Worm (Caenorhabditis elegans) whole organism, young adult: Measurements from ENCODE around the gene C45G9.8.

Experiments used
- B0261.1 ChIP-seq: sonication (generic microtip); optimal IDR thresholded peaks from 2 replicates; lab custom pipeline; 2016; ENCODE audit warnings: mild to moderate bottlenecking, missing genetic modification characterization, moderate library complexity, missing compliant biosample characterization
- C06A6.2 ChIP-seq: fragments of 200-800 bp; sonication (Bioruptor generic); conservative IDR thresholded peaks from 2 replicates; pipeline ENCODE4 v1.3.6; 2022; ENCODE audit warnings: missing genetic modification characterization, missing compliant biosample characterization
- F22D6.2 ChIP-seq: sonication (generic microtip); optimal IDR thresholded peaks from 2 replicates; lab custom pipeline; 2016; ENCODE audit warnings: mild to moderate bottlenecking, missing genetic modification characterization, missing compliant biosample characterization
- F23B12.7 ChIP-seq: sonication (generic microtip); optimal IDR thresholded peaks from 2 replicates; lab custom pipeline; 2017; ENCODE audit warnings: missing genetic modification characterization, mild to moderate bottlenecking, missing compliant biosample characterization, antibody characterized with exemption, moderate library complexity; ENCODE audit not compliant: insufficient read depth
- F33H1.4 ChIP-seq: fragments of 200-800 bp; sonication (Bioruptor generic); IDR thresholded peaks from 2 replicates; pipeline ENCODE4 v1.3.6; 2022; ENCODE audit warnings: missing genetic modification reagents, missing genetic modification characterization, missing compliant biosample characterization
- F37B4.10 ChIP-seq: fragments of 200-800 bp; sonication (Bioruptor generic); IDR thresholded peaks from 2 replicates; pipeline ENCODE4 v1.3.6; 2022; ENCODE audit warnings: missing genetic modification characterization, missing compliant biosample characterization
- K11D2.4 ChIP-seq: fragments of 200-800 bp; sonication (Bioruptor generic); IDR thresholded peaks from 2 replicates; pipeline ENCODE4 v1.3.6; 2022; ENCODE audit warnings: missing genetic modification reagents, missing genetic modification characterization, missing compliant biosample characterization
- K12H6.12 ChIP-seq: fragments of 200-800 bp; sonication (Bioruptor generic); optimal IDR thresholded peaks from 2 replicates; lab custom pipeline; 2018; ENCODE audit warnings: mild to moderate bottlenecking, missing genetic modification characterization, missing compliant biosample characterization
- ama-1 ChIP-seq, 3 experiments: fragments of 150-350 bp in 1 of 3; sonication (generic microtip) in 2 of 3; optimal IDR thresholded peaks; 2 replicates each; lab custom pipeline; 2014 to 2018; ENCODE audit warnings: missing biosample characterization in 2 of 3, missing genetic modification characterization in 2 of 3, missing genetic modification reagents in 2 of 3
- aptf-2 ChIP-seq: fragments of 200-800 bp; sonication (Bioruptor generic); conservative IDR thresholded peaks from 2 replicates; pipeline ENCODE4 v1.3.6; 2022; ENCODE audit warnings: missing genetic modification reagents, missing genetic modification characterization, missing compliant biosample characterization
- atf-7 ChIP-seq: sonication (generic microtip); optimal IDR thresholded peaks from 2 replicates; lab custom pipeline; 2017; ENCODE audit warnings: mild to moderate bottlenecking, missing genetic modification characterization, missing compliant biosample characterization
- attf-5 ChIP-seq: fragments of 200-800 bp; sonication (Bioruptor generic); optimal IDR thresholded peaks from 2 replicates; lab custom pipeline; 2018; ENCODE audit warnings: mild to moderate bottlenecking, missing genetic modification characterization, missing compliant biosample characterization
- attf-6 ChIP-seq: fragments of 200-800 bp; sonication (Bioruptor generic); IDR thresholded peaks from 2 replicates; pipeline ENCODE4 v1.3.6; 2022; ENCODE audit warnings: missing genetic modification reagents, missing genetic modification characterization, missing compliant biosample characterization
- cebp-1 ChIP-seq, 2 experiments: fragments of 200-800 bp in 1 of 2; sonication (Bioruptor generic) in 1 of 2; sonication (generic microtip) in 1 of 2; IDR thresholded peaks in 1 of 2; optimal IDR thresholded peaks in 1 of 2; 2 replicates each; pipeline versions ENCODE4 v1.3.6 to Lab custom; 2017 to 2022; ENCODE audit warnings: missing compliant biosample characterization in 2 of 2, missing genetic modification characterization in 2 of 2, mild to moderate bottlenecking in 1 of 2, missing genetic modification reagents in 1 of 2, moderate library complexity in 1 of 2
- ceh-40 ChIP-seq: fragments of 200-800 bp; sonication (Bioruptor generic); IDR thresholded peaks from 2 replicates; pipeline ENCODE4 v1.3.6; 2022; ENCODE audit warnings: missing genetic modification characterization, missing compliant biosample characterization
- dpl-1 ChIP-seq: fragments of 150-350 bp; optimal IDR thresholded peaks from 2 replicates; lab custom pipeline; 2014; ENCODE audit warnings: missing biosample characterization, missing genetic modification reagents, missing genetic modification characterization
- ekl-4 ChIP-seq: fragments of 200-800 bp; sonication (Bioruptor generic); IDR thresholded peaks from 2 replicates; pipeline ENCODE4 v1.3.6; 2022; ENCODE audit warnings: missing genetic modification reagents, missing genetic modification characterization, missing compliant biosample characterization
- gei-17 ChIP-seq: fragments of 200-800 bp; sonication (Bioruptor generic); optimal IDR thresholded peaks from 2 replicates; lab custom pipeline; 2018; ENCODE audit warnings: mild to moderate bottlenecking, missing genetic modification characterization, missing compliant biosample characterization
- hmg-20 ChIP-seq: fragments of 200-800 bp; sonication (Bioruptor generic); IDR thresholded peaks from 2 replicates; pipeline ENCODE4 v1.3.6; 2022; ENCODE audit warnings: missing genetic modification reagents, missing genetic modification characterization, missing compliant biosample characterization
- hsf-1 ChIP-seq: fragments of 200-800 bp; sonication (Bioruptor generic); IDR thresholded peaks from 2 replicates; pipeline ENCODE4 v1.3.6; 2022; ENCODE audit warnings: missing genetic modification reagents, missing genetic modification characterization, missing compliant biosample characterization
- let-526 ChIP-seq: fragments of 200-800 bp; sonication (Bioruptor generic); IDR thresholded peaks from 2 replicates; pipeline ENCODE4 v1.3.6; 2022; ENCODE audit warnings: missing genetic modification reagents, missing genetic modification characterization, missing compliant biosample characterization
- let-607 ChIP-seq, 2 experiments: fragments of 200-800 bp in 1 of 2; sonication (Bioruptor generic) in 1 of 2; sonication (generic microtip) in 1 of 2; optimal IDR thresholded peaks; 2 replicates each; lab custom pipeline; 2016 to 2018; ENCODE audit warnings: mild to moderate bottlenecking in 2 of 2, missing compliant biosample characterization in 2 of 2, missing genetic modification characterization in 2 of 2, moderate library complexity in 2 of 2, missing genotype in 1 of 2
- lin-35 ChIP-seq, 3 experiments: fragments of 150-350 bp in 2 of 3; sonication (generic microtip) in 1 of 3; optimal IDR thresholded peaks; 2 replicates each; lab custom pipeline; 2014 to 2018; ENCODE audit warnings: missing biosample characterization in 3 of 3, missing genetic modification characterization in 3 of 3, missing genetic modification reagents in 3 of 3
- lin-54 ChIP-seq: fragments of 200-800 bp; sonication (Bioruptor generic); optimal IDR thresholded peaks from 2 replicates; lab custom pipeline; 2018; ENCODE audit warnings: mild to moderate bottlenecking, missing genetic modification characterization, missing compliant biosample characterization
- lir-1 ChIP-seq: fragments of 200-800 bp; sonication (Bioruptor generic); conservative IDR thresholded peaks from 2 replicates; pipeline ENCODE4 v1.3.6; 2022; ENCODE audit warnings: missing genetic modification reagents, missing genetic modification characterization, missing compliant biosample characterization
- lsl-1 ChIP-seq: fragments of 200-800 bp; sonication (Bioruptor generic); optimal IDR thresholded peaks from 2 replicates; lab custom pipeline; 2018; ENCODE audit warnings: mild to moderate bottlenecking, missing genetic modification characterization, moderate library complexity, missing compliant biosample characterization
- lsy-27 ChIP-seq: sonication (generic microtip); optimal IDR thresholded peaks from 2 replicates; lab custom pipeline; 2017; ENCODE audit warnings: missing genetic modification characterization, mild to moderate bottlenecking, missing compliant biosample characterization, antibody characterized with exemption, missing genotype, borderline replicate concordance; ENCODE audit not compliant: insufficient read depth
- mcd-1 ChIP-seq: fragments of 200-800 bp; sonication (Bioruptor generic); IDR thresholded peaks from 2 replicates; pipeline ENCODE4 v1.3.6; 2022; ENCODE audit warnings: missing genetic modification reagents, missing genetic modification characterization, missing compliant biosample characterization
- nfya-2 ChIP-seq: fragments of 200-800 bp; sonication (Bioruptor generic); IDR thresholded peaks from 2 replicates; pipeline ENCODE4 v1.3.6; 2022; ENCODE audit warnings: missing genetic modification reagents, missing genetic modification characterization, missing compliant biosample characterization
- nfyb-1 ChIP-seq: fragments of 200-800 bp; sonication (Bioruptor generic); IDR thresholded peaks from 2 replicates; pipeline ENCODE4 v1.3.6; 2022; ENCODE audit warnings: missing genetic modification reagents, missing genetic modification characterization, missing compliant biosample characterization
- repo-1 ChIP-seq: sonication (generic microtip); optimal IDR thresholded peaks from 2 replicates; lab custom pipeline; 2017; ENCODE audit warnings: mild to moderate bottlenecking, missing genetic modification characterization, missing compliant biosample characterization
- snpc-1.3 ChIP-seq: sonication (generic microtip); optimal IDR thresholded peaks from 2 replicates; lab custom pipeline; 2017; ENCODE audit warnings: missing genetic modification characterization, mild to moderate bottlenecking, missing compliant biosample characterization, antibody characterized with exemption, moderate library complexity, missing genotype, missing genetic modification reagents; ENCODE audit not compliant: insufficient read depth
- snpc-3.4 ChIP-seq: sonication (generic microtip); optimal IDR thresholded peaks from 2 replicates; lab custom pipeline; 2017; ENCODE audit warnings: missing genetic modification characterization, mild to moderate bottlenecking, missing compliant biosample characterization, antibody characterized with exemption, moderate library complexity, missing genotype, missing genetic modification reagents
- somi-1 ChIP-seq: fragments of 200-800 bp; sonication (Bioruptor generic); optimal IDR thresholded peaks from 2 replicates; lab custom pipeline; 2018; ENCODE audit warnings: mild to moderate bottlenecking, missing genetic modification characterization, missing compliant biosample characterization
- tlf-1 ChIP-seq: fragments of 200-800 bp; sonication (Bioruptor generic); optimal IDR thresholded peaks from 2 replicates; lab custom pipeline; 2018; ENCODE audit warnings: mild to moderate bottlenecking, missing genetic modification characterization, missing compliant biosample characterization
- unc-130 ChIP-seq: sonication (generic microtip); optimal IDR thresholded peaks from 2 replicates; lab custom pipeline; 2016; ENCODE audit warnings: missing genetic modification reagents, missing genetic modification characterization, missing compliant biosample characterization
- unc-62 ChIP-seq: fragments of 150-350 bp; optimal IDR thresholded peaks from 2 replicates; lab custom pipeline; 2014; ENCODE audit warnings: missing biosample characterization, missing genetic modification reagents, missing genetic modification characterization
- ztf-22 ChIP-seq: fragments of 200-800 bp; sonication (Bioruptor generic); optimal IDR thresholded peaks from 2 replicates; lab custom pipeline; 2018; ENCODE audit warnings: mild to moderate bottlenecking, missing genetic modification characterization, moderate library complexity, missing compliant biosample characterization

The C45G9.8 gene

DNA sequence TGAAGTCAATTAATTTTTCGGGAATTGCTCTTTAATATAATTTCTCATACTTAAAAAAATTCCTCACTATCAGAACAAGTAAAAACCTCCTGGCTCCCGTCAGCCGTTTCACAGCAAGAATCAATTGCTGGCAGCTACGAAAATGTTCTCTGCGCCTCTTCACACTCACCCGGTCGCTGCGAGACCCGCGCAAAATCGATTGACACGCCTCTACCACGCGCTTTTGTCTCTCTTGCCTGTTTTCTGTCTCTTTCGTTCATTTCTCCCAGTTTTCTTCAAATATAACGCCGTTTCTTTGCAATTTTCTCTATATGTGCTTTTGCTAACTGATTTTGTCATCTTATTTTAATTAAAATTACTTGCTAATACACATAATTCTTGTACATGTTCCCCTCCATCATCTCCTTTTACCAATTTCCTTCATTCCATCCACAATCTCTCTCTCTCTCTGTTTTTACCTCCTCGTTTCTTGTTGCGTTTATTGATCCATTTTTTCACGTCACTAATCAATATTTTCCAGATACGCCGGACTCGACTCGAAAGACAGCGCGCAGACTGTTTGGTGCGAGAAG, 29.0 kb downstream of the C45G9.8 start, which contains the start of gene pcf-11 (continued):
- TF ChIP-seq F23B12.7 (peak; percentile 3), ekl-4 (0 out of 2 replicates have a peak, but pooled peaks have one; percentile 20), let-607 (tag; optimal IDR thresholded peaks at IDR 0.05; lab: Kevin White, UChicago) (peak; percentile 33 to 36), mcd-1 (GFP tag; lab: Robert Waterston, UW) (peak; percentile 36; the same call in 1 of the 2 replicates), snpc-3.4 (peak; percentile 26), hsf-1 (GFP tag; lab: Robert Waterston, UW) (no peak), cebp-1 (GFP tag; IDR thresholded peaks at IDR 0.05; lab: Robert Waterston, UW) (no peak), cebp-1 (tag; optimal IDR thresholded peaks at IDR 0.05; lab: Kevin White, UChicago) (peak; percentile 47), let-526 (GFP tag; lab: Robert Waterston, UW) (no peak), attf-5 (peak; percentile 26), tlf-1 (GFP tag; lab: Kevin White, UChicago) (peak; percentile 54), lin-54 (peak; percentile 17), lsl-1 (no peak), B0261.1 (tag; lab: Kevin White, UChicago) (no peak), F33H1.4 (GFP tag; lab: Robert Waterston, UW) (peak; percentile 73), C06A6.2 (GFP tag; lab: Robert Waterston, UW) (0 out of 2 replicates have a peak, but pooled peaks have one; percentile 13), attf-6 (GFP tag; lab: Robert Waterston, UW) (no peak)

DNA sequence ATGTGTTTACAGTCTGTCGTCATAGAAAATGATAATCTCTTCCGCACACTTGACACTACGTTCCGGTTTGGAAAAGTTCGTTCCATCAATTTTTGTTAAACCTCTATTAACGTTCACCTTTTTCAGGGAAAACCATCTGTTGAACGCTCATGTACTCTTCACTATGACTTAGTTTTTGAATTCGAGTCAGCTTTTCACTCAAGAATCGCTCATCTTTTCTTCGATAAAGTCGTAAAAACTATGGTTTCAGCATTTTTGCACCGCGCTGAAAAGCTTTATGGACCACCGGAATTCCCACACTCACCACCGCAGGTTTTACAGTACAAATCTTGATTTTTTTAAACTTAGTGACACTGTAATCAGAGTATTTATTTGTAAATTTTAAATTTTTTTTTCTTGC, 29.8 kb downstream of the C45G9.8 start:
- TF ChIP-seq nfya-2 (GFP tag; lab: Robert Waterston, UW) (no peak), lin-35 (GFP tag; optimal IDR thresholded peaks at IDR 0.05; lab: Kevin White, UChicago) (peak in 1 of 3 experiments; percentile 4), repo-1 (tag; lab: Kevin White, UChicago) (no peak), ama-1 (optimal IDR thresholded peaks at IDR 0.05; lab: Kevin White, UChicago) (peak; percentile 43), ama-1 (GFP tag; optimal IDR thresholded peaks at IDR 0.05; lab: Kevin White, UChicago) (no peak), nfyb-1 (GFP tag; lab: Robert Waterston, UW) (0 out of 2 replicates have a peak, but pooled peaks have one; percentile 12)

DNA sequence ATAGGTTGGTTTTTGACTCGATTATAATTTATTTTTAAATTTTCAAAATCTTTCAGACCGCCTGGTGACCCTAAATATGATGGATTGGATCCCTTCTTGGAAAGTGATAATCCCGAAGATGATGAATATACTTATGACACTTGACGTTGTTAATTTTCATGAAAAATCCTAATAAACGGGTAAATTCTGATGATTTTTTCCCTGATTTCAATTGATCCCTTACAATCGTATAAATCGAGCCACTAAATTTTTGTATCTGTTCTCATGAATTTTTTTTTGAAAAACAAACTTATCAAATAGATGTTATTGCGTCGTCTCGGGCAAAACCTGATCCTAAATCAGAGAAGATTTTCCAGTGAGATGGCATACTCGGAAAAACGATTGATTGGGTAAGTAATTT, 30.5 kb downstream of the C45G9.8 start, which contains the start of gene R144.13:
Gene R144.13 (plus strand): TSS at position 301 of the 400 bp plus-strand sequence.
- no peak for TF ChIP-seq hmg-20
- no peak for TF ChIP-seq lsy-27 (tag; lab: Kevin White, UChicago)
- no peak for TF ChIP-seq atf-7 (tag; lab: Kevin White, UChicago)
- TF ChIP-seq lir-1 (GFP tag; lab: Robert Waterston, UW), result no peak
- TF ChIP-seq ceh-40 (GFP tag; lab: Robert Waterston, UW), result no peak
- TF ChIP-seq K11D2.4, result no peak
- TF ChIP-seq snpc-1.3 (tag; lab: Kevin White, UChicago), result no peak
- TF ChIP-seq ztf-22 (GFP tag; lab: Kevin White, UChicago), result no peak
- no peak for TF ChIP-seq F37B4.10 (GFP tag; lab: Robert Waterston, UW)
- no peak for TF ChIP-seq somi-1
- TF ChIP-seq unc-62 (GFP tag; lab: Kevin White, UChicago), result no peak
- no peak for TF ChIP-seq dpl-1 (GFP tag; lab: Kevin White, UChicago)
- no peak for TF ChIP-seq F22D6.2 (tag; lab: Kevin White, UChicago)
- no peak for TF ChIP-seq gei-17 (GFP tag; lab: Kevin White, UChicago)
- TF ChIP-seq K12H6.12 (tag; lab: Kevin White, UChicago), result no peak
- TF ChIP-seq unc-130, result no peak
- no peak for TF ChIP-seq aptf-2 (GFP tag; lab: Robert Waterston, UW)
